Worm (Caenorhabditis elegans) whole organism, young adult: Measurements from ENCODE around the gene maoc-1.

Source experiments
- C06A6.2 ChIP-seq: fragments of 200-800 bp; sonication (Bioruptor generic); conservative IDR thresholded peaks from 2 replicates; pipeline ENCODE4 v1.3.6; 2022; ENCODE audit warnings: missing genetic modification characterization, missing compliant biosample characterization
- F57A8.1 ChIP-seq: fragments of 200-800 bp; sonication (Bioruptor generic); optimal IDR thresholded peaks from 2 replicates; lab custom pipeline; 2018; ENCODE audit warnings: mild to moderate bottlenecking, missing genetic modification characterization, moderate library complexity, missing compliant biosample characterization
- ama-1 ChIP-seq, 3 experiments: fragments of 150-350 bp in 1 of 3; sonication (generic microtip) in 2 of 3; optimal IDR thresholded peaks; 2 replicates each; lab custom pipeline; 2014 to 2018; ENCODE audit warnings: missing biosample characterization in 2 of 3, missing genetic modification characterization in 2 of 3, missing genetic modification reagents in 2 of 3
- dpl-1 ChIP-seq: fragments of 150-350 bp; optimal IDR thresholded peaks from 2 replicates; lab custom pipeline; 2014; ENCODE audit warnings: missing biosample characterization, missing genetic modification reagents, missing genetic modification characterization
- hlh-26 ChIP-seq: fragments of 200-800 bp; sonication (Bioruptor generic); conservative IDR thresholded peaks from 2 replicates; pipeline ENCODE4 v1.3.6; 2022; ENCODE audit warnings: missing genetic modification reagents, missing genetic modification characterization, missing compliant biosample characterization
- lin-35 ChIP-seq, 3 experiments: fragments of 150-350 bp in 2 of 3; sonication (generic microtip) in 1 of 3; optimal IDR thresholded peaks; 2 replicates each; lab custom pipeline; 2014 to 2018; ENCODE audit warnings: missing biosample characterization in 3 of 3, missing genetic modification characterization in 3 of 3, missing genetic modification reagents in 3 of 3
- nhr-90 ChIP-seq: sonication (generic microtip); optimal IDR thresholded peaks from 2 replicates; lab custom pipeline; 2016; ENCODE audit warnings: missing genotype, mild to moderate bottlenecking, missing genetic modification characterization, missing compliant biosample characterization
- sdz-38 ChIP-seq: sonication (generic microtip); optimal IDR thresholded peaks from 2 replicates; lab custom pipeline; 2016; ENCODE audit warnings: missing genotype, missing genetic modification characterization, missing compliant biosample characterization
- sea-2 ChIP-seq: fragments of 200-800 bp; sonication (Bioruptor generic); IDR thresholded peaks from 2 replicates; pipeline ENCODE4 v1.3.6; 2022; ENCODE audit warnings: missing genetic modification characterization, missing compliant biosample characterization
- unc-62 ChIP-seq: fragments of 150-350 bp; optimal IDR thresholded peaks from 2 replicates; lab custom pipeline; 2014; ENCODE audit warnings: missing biosample characterization, missing genetic modification reagents, missing genetic modification characterization

DNA sequence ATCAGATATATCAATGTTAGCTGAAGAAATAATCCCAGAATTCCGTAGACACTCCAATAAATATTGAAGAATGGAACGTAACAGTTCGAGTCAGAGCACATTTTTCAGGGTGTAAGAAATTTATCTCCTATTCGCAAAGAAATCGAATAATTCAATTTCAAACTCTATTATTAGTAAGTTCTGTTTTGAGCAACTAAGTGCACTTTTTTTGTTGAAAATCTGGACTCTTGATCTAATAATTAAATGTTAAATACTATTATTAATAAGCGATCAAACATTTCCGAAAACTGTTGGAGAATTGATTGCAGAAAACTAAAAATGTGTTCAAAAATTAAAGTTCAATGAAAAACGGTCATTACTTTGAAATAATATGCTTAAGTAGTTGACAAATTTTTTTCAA is 7.0 kb downstream of the maoc-1 start, which contains the start of gene srd-56:
- TF ChIP-seq nhr-90 (tag; lab: Kevin White, UChicago) (no peak), sdz-38 (tag; lab: Kevin White, UChicago) (no peak), ama-1 (optimal IDR thresholded peaks at IDR 0.05; lab: Kevin White, UChicago) (no peak), ama-1 (GFP tag; optimal IDR thresholded peaks at IDR 0.05; lab: Kevin White, UChicago) (no peak), C06A6.2 (GFP tag; lab: Robert Waterston, UW) (no peak), sea-2 (no peak), unc-62 (GFP tag; lab: Kevin White, UChicago) (no peak), lin-35 (GFP tag; optimal IDR thresholded peaks at IDR 0.05; lab: Kevin White, UChicago) (no peak), hlh-26 (GFP tag; lab: Robert Waterston, UW) (no peak), dpl-1 (no peak), F57A8.1 (GFP tag; lab: Kevin White, UChicago) (no peak)
